Worm (Caenorhabditis elegans) whole organism, mixed stage, embryonic: Measurements from ENCODE around the gene F47G3.1.
A peak's percentile ranks its signal among the peaks of the same experiment; 100 is the strongest.

ENCODE experiments used
- M03D4.4 ChIP-seq: sonication (generic microtip); optimal IDR thresholded peaks from 2 replicates; lab custom pipeline; 2017; ENCODE audit warnings: mild to moderate bottlenecking, missing genetic modification characterization, missing compliant biosample characterization
- bed-3 ChIP-seq: fragments of 200-800 bp; sonication (Bioruptor generic); optimal IDR thresholded peaks from 3 replicates; lab custom pipeline; 2018; ENCODE audit warnings: mild to moderate bottlenecking, missing genetic modification characterization, moderate library complexity, missing compliant biosample characterization
- blmp-1 ChIP-seq: fragments of 150-350 bp; optimal IDR thresholded peaks from 2 replicates; lab custom pipeline; 2014; ENCODE audit warnings: missing biosample characterization, missing genetic modification characterization
- ceh-39 ChIP-seq: fragments of 150-350 bp; optimal IDR thresholded peaks from 2 replicates; lab custom pipeline; 2014; ENCODE audit warnings: missing biosample characterization, missing genetic modification characterization
- ceh-83 ChIP-seq: fragments of 200-800 bp; sonication (Bioruptor generic); optimal IDR thresholded peaks from 2 replicates; lab custom pipeline; 2018; ENCODE audit warnings: mild to moderate bottlenecking, missing genetic modification characterization, missing compliant biosample characterization
- cnd-1 ChIP-seq: fragments of 200-800 bp; sonication (Bioruptor generic); optimal IDR thresholded peaks from 2 replicates; lab custom pipeline; 2018; ENCODE audit warnings: mild to moderate bottlenecking, missing genetic modification characterization, missing compliant biosample characterization
- drap-1 ChIP-seq: fragments of 200-800 bp; sonication (Bioruptor generic); optimal IDR thresholded peaks from 3 replicates; lab custom pipeline; 2018; ENCODE audit warnings: mild to moderate bottlenecking, missing genetic modification characterization, missing compliant biosample characterization
- elt-1 ChIP-seq: sonication (generic microtip); optimal IDR thresholded peaks from 2 replicates; lab custom pipeline; 2017; ENCODE audit warnings: missing genetic modification characterization, mild to moderate bottlenecking, missing compliant biosample characterization, antibody characterized with exemption, moderate library complexity, borderline replicate concordance; ENCODE audit not compliant: insufficient read depth
- elt-3 ChIP-seq: fragments of 150-350 bp; optimal IDR thresholded peaks from 2 replicates; lab custom pipeline; 2014; ENCODE audit warnings: missing biosample characterization, missing genetic modification characterization
- ham-2 ChIP-seq: fragments of 200-800 bp; sonication (Bioruptor generic); optimal IDR thresholded peaks from 2 replicates; lab custom pipeline; 2018; ENCODE audit warnings: mild to moderate bottlenecking, missing genetic modification characterization, missing compliant biosample characterization
- hlh-1 ChIP-seq: fragments of 150-350 bp; optimal IDR thresholded peaks from 2 replicates; lab custom pipeline; 2014; ENCODE audit warnings: missing biosample characterization, missing genetic modification reagents, missing genetic modification characterization
- lin-32 ChIP-seq: fragments of 200-800 bp; sonication (Bioruptor generic); optimal IDR thresholded peaks from 2 replicates; lab custom pipeline; 2018; ENCODE audit warnings: mild to moderate bottlenecking, missing genetic modification characterization, missing compliant biosample characterization
- lsy-2 ChIP-seq: fragments of 150-350 bp; optimal IDR thresholded peaks from 2 replicates; lab custom pipeline; 2014; ENCODE audit warnings: missing biosample characterization, missing genetic modification characterization
- mab-5 ChIP-seq: fragments of 150-350 bp; optimal IDR thresholded peaks from 2 replicates; lab custom pipeline; 2014; ENCODE audit warnings: missing biosample characterization, missing genetic modification characterization
- mep-1 ChIP-seq: fragments of 150-350 bp; optimal IDR thresholded peaks from 2 replicates; lab custom pipeline; 2017; ENCODE audit warnings: missing biosample characterization, missing genetic modification reagents, missing genetic modification characterization, inconsistent platforms
- mls-2 ChIP-seq: sonication (generic microtip); optimal IDR thresholded peaks from 2 replicates; lab custom pipeline; 2016; ENCODE audit warnings: mild to moderate bottlenecking, missing genetic modification characterization, moderate library complexity, missing compliant biosample characterization
- nhr-12 ChIP-seq: fragments of 150-350 bp; optimal IDR thresholded peaks from 2 replicates; lab custom pipeline; 2014; ENCODE audit warnings: missing biosample characterization, missing genetic modification characterization
- nhr-2 ChIP-seq: fragments of 150-350 bp; optimal IDR thresholded peaks from 2 replicates; lab custom pipeline; 2014; ENCODE audit warnings: missing biosample characterization, missing genetic modification characterization
- nhr-237 ChIP-seq: fragments of 150-350 bp; optimal IDR thresholded peaks from 2 replicates; lab custom pipeline; 2014; ENCODE audit warnings: missing biosample characterization, missing genetic modification characterization
- nhr-76 ChIP-seq: sonication (generic microtip); optimal IDR thresholded peaks from 2 replicates; lab custom pipeline; 2017; ENCODE audit warnings: missing biosample characterization, missing genetic modification characterization
- pha-4 ChIP-seq: fragments of 150-350 bp; optimal IDR thresholded peaks from 2 replicates; lab custom pipeline; 2018; ENCODE audit warnings: missing biosample characterization, missing genetic modification reagents, missing genetic modification characterization
- snpc-4 ChIP-seq: fragments of 150-350 bp; optimal IDR thresholded peaks from 2 replicates; lab custom pipeline; 2014; ENCODE audit warnings: missing biosample characterization, missing genetic modification characterization
- sptf-1 ChIP-seq: sonication (generic microtip); optimal IDR thresholded peaks from 2 replicates; lab custom pipeline; 2017; ENCODE audit warnings: mild to moderate bottlenecking, missing genetic modification characterization, moderate library complexity, missing compliant biosample characterization
- tbx-8 ChIP-seq: fragments of 200-800 bp; sonication (Bioruptor generic); optimal IDR thresholded peaks from 2 replicates; lab custom pipeline; 2018; ENCODE audit warnings: mild to moderate bottlenecking, missing genetic modification characterization, moderate library complexity, missing compliant biosample characterization
- unc-120 ChIP-seq: sonication (generic microtip); optimal IDR thresholded peaks from 2 replicates; lab custom pipeline; 2017; ENCODE audit warnings: missing genetic modification characterization, missing compliant biosample characterization; ENCODE audit not compliant: poor library complexity, severe bottlenecking
- unc-62 ChIP-seq: fragments of 150-350 bp; optimal IDR thresholded peaks from 2 replicates; lab custom pipeline; 2014; ENCODE audit warnings: missing biosample characterization, missing genetic modification reagents, missing genetic modification characterization
- zip-8 ChIP-seq: fragments of 150-350 bp; optimal IDR thresholded peaks from 2 replicates; lab custom pipeline; 2014; ENCODE audit warnings: missing biosample characterization, missing genetic modification characterization
- ztf-11 ChIP-seq: fragments of 150-350 bp; optimal IDR thresholded peaks from 2 replicates; lab custom pipeline; 2014; ENCODE audit warnings: missing biosample characterization, missing genetic modification characterization

The F47G3.1 gene

ce11 chrX:2419777-2420176, 34.2 kb downstream of the F47G3.1 start, which contains the start of gene glr-7:
TSS of gene glr-7 (minus strand) at chrX:2419877.
- TF ChIP-seq elt-3 (tag; lab: Kevin White, UChicago) (no peak), lsy-2 (no peak), M03D4.4 (tag; lab: Kevin White, UChicago) (no peak), ztf-11 (tag; lab: Kevin White, UChicago) (no peak), nhr-2 (tag; lab: Kevin White, UChicago) (no peak), mab-5 (tag; lab: Kevin White, UChicago) (no peak), drap-1 (no peak), unc-62 (GFP tag; lab: Kevin White, UChicago) (no peak), unc-120 (tag; lab: Kevin White, UChicago) (no peak), ham-2 (GFP tag; lab: Kevin White, UChicago) (no peak), mep-1 (tag; lab: Kevin White, UChicago) (no peak)

ce11 chrX:2422123-2422522, 36.6 kb downstream of the F47G3.1 start:
- TF ChIP-seq drap-1 (no peak), zip-8 (no peak), unc-120 (tag; lab: Kevin White, UChicago) (no peak)

ce11 chrX:2425284-2425683, 39.7 kb downstream of the F47G3.1 start:
- TF ChIP-seq lin-32 (GFP tag; lab: Kevin White, UChicago) (no peak), pha-4 (peak; percentile 4), zip-8 (no peak)

ce11 chrX:2426932-2427331, 41.4 kb downstream of the F47G3.1 start:
- TF ChIP-seq elt-1 (tag; lab: Kevin White, UChicago) (peak; percentile 30), tbx-8 (GFP tag; lab: Kevin White, UChicago) (no peak), unc-62 (GFP tag; lab: Kevin White, UChicago) (peak; percentile 54)

ce11 chrX:2427404-2427803, 41.9 kb downstream of the F47G3.1 start, which contains the start of gene gcy-31:
TSS of gene gcy-31 (minus strand) at chrX:2427504.
- TF ChIP-seq nhr-2 (tag; lab: Kevin White, UChicago) = no peak
- no peak for TF ChIP-seq ceh-39 (tag; lab: Kevin White, UChicago)
- no peak for TF ChIP-seq nhr-237 (tag; lab: Kevin White, UChicago)

ce11 chrX:2430317-2430716, 44.8 kb downstream of the F47G3.1 start:
- TF ChIP-seq elt-3 (tag; lab: Kevin White, UChicago) (no peak), snpc-4 (tag; lab: Kevin White, UChicago) (no peak)

- TF ChIP-seq blmp-1 (tag; lab: Kevin White, UChicago) = no peak
- peak; percentile 40 for TF ChIP-seq mep-1 (tag; lab: Kevin White, UChicago)
- TF ChIP-seq nhr-76 = no peak
- peak; percentile 22 for TF ChIP-seq sptf-1 (tag; lab: Kevin White, UChicago)
- TF ChIP-seq M03D4.4 (tag; lab: Kevin White, UChicago) = peak; percentile 64
- TF ChIP-seq bed-3 (GFP tag; lab: Kevin White, UChicago) = no peak
- no peak for TF ChIP-seq ceh-83
- peak; percentile 80 for TF ChIP-seq unc-120 (tag; lab: Kevin White, UChicago)
- peak; percentile 84 for TF ChIP-seq hlh-1
- TF ChIP-seq mls-2 (tag; lab: Kevin White, UChicago) = peak; percentile 48
- peak; percentile 51 for TF ChIP-seq cnd-1 (tag; lab: Kevin White, UChicago)
- peak; percentile 2 for TF ChIP-seq drap-1
- TF ChIP-seq ceh-39 (tag; lab: Kevin White, UChicago) = peak; percentile 74
- TF ChIP-seq pha-4 = peak; percentile 49
- peak; percentile 43 for TF ChIP-seq lsy-2
- peak; percentile 58 for TF ChIP-seq unc-62 (GFP tag; lab: Kevin White, UChicago)
- no peak for TF ChIP-seq nhr-12 (tag; lab: Kevin White, UChicago)
- TF ChIP-seq ham-2 (GFP tag; lab: Kevin White, UChicago) = peak; percentile 95
Measured at ce11 chrX:2432459-2432858, 46.9 kb downstream of the F47G3.1 start.
